Fruit fly (Drosophila melanogaster) whole organism, wandering third instar larva: ENCODE data around the gene CG17249.

ENCODE experiments used
- Jra ChIP-seq: sonication (Bioruptor generic); optimal IDR thresholded peaks from 2 replicates; lab custom pipeline; 2016; ENCODE audit warnings: missing biosample characterization, missing genetic modification characterization
- Sp1 ChIP-seq: fragments of 200-800 bp; sonication (Bioruptor generic); optimal IDR thresholded peaks from 3 replicates; lab custom pipeline; 2019; ENCODE audit warnings: missing biosample characterization, mild to moderate bottlenecking, missing genetic modification characterization, moderate library complexity
- Vsx2 ChIP-seq: fragments of 200-300, 225-300 bp; sonication (Bioruptor generic); optimal IDR thresholded peaks from 2 replicates; lab custom pipeline; 2018; ENCODE audit warnings: missing biosample characterization, missing genetic modification characterization; ENCODE audit not compliant: partially characterized antibody
- pan ChIP-seq: fragments of >200 bp; optimal IDR thresholded peaks from 2 replicates; lab custom pipeline; 2017
- sv ChIP-seq: fragments of 200-800 bp; sonication (Bioruptor generic); optimal IDR thresholded peaks from 3 replicates; lab custom pipeline; 2016; ENCODE audit warnings: missing biosample characterization, missing genetic modification characterization

DNA sequence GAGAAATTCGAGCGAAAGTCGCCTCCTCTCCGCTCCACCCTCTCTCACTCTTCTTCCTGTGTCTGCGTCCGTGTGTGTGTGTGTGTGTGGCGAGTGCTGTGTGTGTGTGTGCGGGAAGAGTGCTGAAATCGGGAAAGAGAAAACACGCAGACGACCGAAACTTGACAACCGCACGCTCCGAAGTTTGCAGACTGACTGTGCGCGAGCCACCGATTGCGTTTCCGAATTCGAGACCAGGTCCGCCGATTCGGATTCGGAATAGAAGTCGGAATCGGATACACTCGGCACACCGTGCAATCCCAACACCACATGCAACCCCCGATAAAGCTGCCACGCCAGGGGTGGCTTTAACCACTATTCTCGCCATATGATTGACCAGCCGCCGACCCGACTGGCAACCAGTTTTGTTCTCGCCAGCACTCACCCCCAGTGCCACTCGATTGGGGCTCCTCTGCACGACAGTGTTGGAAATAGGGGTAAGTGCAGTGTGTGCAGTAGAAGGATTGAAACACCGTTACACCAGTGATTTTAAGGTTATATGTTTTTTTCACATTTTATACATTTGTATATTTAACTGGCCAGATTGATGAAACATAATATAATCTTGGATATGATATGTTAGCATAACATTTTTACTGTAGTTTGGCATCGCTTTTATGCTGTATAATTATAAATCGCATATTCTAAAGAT is 18.9 kb downstream of the CG17249 start, which contains the start of gene CG13928:
- TF ChIP-seq Vsx2 (GFP tag; lab: Kevin White, UChicago) (peak; percentile 58), pan (lab: Kevin White, UChicago) (no peak), Sp1 (GFP tag; lab: Kevin White, UChicago) (no peak), Jra (GFP tag; lab: Kevin White, UChicago) (no peak), sv (GFP tag; lab: Kevin White, UChicago) (no peak)
